Fruit fly (Drosophila melanogaster) whole organism, prepupa: ENCODE measurements around the gene CG32445.

ENCODE experiments used
- Blimp-1 ChIP-seq: fragments of 200-800 bp; sonication (Bioruptor generic); optimal IDR thresholded peaks from 3 replicates; lab custom pipeline; 2017; ENCODE audit warnings: missing biosample characterization, missing genetic modification characterization, mild to moderate bottlenecking, moderate library complexity, missing genetic modification reagents
- Hr39 ChIP-seq: fragments of 200-800 bp; sonication (Bioruptor generic); optimal IDR thresholded peaks from 2 replicates; lab custom pipeline; 2016; ENCODE audit warnings: missing biosample characterization, missing genetic modification characterization
- ss ChIP-seq, 2 experiments: fragments of 200-800 bp; sonication (Bioruptor generic); optimal IDR thresholded peaks; 2 replicates in 1 of 2; 3 replicates in 1 of 2; lab custom pipeline; 2017 to 2018; ENCODE audit warnings: mild to moderate bottlenecking in 2 of 2, missing biosample characterization in 2 of 2, missing genetic modification characterization in 2 of 2, moderate library complexity in 1 of 2
- svp ChIP-seq: fragments of 200-800 bp; sonication (Bioruptor generic); peaks from one replicate; lab custom pipeline; 2016; ENCODE audit warnings: missing biosample characterization, missing genetic modification characterization

DNA sequence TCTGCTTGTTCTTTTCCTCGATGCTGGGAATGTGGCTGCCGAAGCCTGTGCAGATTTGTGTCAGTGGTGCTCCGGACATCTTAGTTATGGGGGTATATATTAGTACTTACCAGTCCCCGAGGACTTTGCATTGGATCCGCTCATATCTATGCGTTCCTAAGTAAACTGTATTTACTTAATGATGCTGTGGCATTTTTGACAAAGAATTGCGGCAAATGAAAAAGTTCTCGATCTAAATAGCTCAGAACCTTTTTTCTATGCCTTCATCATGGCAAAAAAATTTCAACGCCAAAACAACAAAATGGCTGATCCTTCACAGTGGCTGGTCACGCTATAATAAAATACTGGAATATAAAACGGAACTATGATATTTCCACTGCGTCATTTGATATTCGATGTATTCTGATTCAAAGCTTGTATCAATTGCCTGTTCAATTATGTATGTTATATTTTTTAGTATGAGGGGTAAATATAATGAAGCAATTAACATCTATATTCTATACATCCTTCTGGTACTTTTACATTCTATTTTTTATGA lies 4.9 kb upstream of the CG32445 start, which contains the start of gene MED1:
- TF ChIP-seq Blimp-1 (GFP tag; lab: Kevin White, UChicago) (no peak), ss (GFP tag; optimal IDR thresholded peaks at IDR 0.05; lab: Kevin White, UChicago) (no peak), Hr39 (GFP tag; lab: Kevin White, UChicago) (no peak), svp (no peak)
